Fruit fly (Drosophila melanogaster): ENCODE results near the gene Meics.

Meics gene

dm6 chr3L:13918774-13919173 is 45.7 kb downstream of the Meics start (continued):
- TF ChIP-seq eg (GFP tag; IDR thresholded peaks at IDR 0.05) (peak; percentile 16; the same call in 1 of the 3 replicates), Hr4 (GFP tag; optimal IDR thresholded peaks at IDR 0.05) (peak; percentile 34), CG15336 (GFP tag; IDR thresholded peaks at IDR 0.05) (no peak; the same call in 1 of the 2 replicates), net (GFP tag; optimal IDR thresholded peaks at IDR 0.05) (peak; percentile 13), fd85E (GFP tag; optimal IDR thresholded peaks at IDR 0.05) (no peak), vri (GFP tag; optimal IDR thresholded peaks at IDR 0.05) (no peak), pdm3 (GFP tag; optimal IDR thresholded peaks at IDR 0.05) (peak; percentile 31), Sox15 (GFP tag; optimal IDR thresholded peaks at IDR 0.05) (no peak), Eip78C (GFP tag) (peak; percentile 49), Hr39 (GFP tag; optimal IDR thresholded peaks at IDR 0.05) (peak; percentile 38), CG6808 (GFP tag; optimal IDR thresholded peaks at IDR 0.05) (peak; percentile 15), CG3032 (tag; optimal IDR thresholded peaks at IDR 0.05) (peak; percentile 28), CG31627 (GFP tag; optimal IDR thresholded peaks at IDR 0.05) (no peak), fkh (GFP tag; optimal IDR thresholded peaks at IDR 0.05) (no peak), lz (GFP tag; optimal IDR thresholded peaks at IDR 0.05) (peak; percentile 0), CG11294 (GFP tag; IDR thresholded peaks at IDR 0.05) (no peak), CG8119 (GFP tag; IDR thresholded peaks at IDR 0.05) (no peak), Ets96B (tag; optimal IDR thresholded peaks at IDR 0.05) (peak; percentile 33), Eip75B (GFP tag; optimal IDR thresholded peaks at IDR 0.05) (no peak), salr (GFP tag; optimal IDR thresholded peaks at IDR 0.05) (peak in 1 of 2 experiments; percentile 38), Blimp-1 (GFP tag; optimal IDR thresholded peaks at IDR 0.05) (no peak), acj6 (GFP tag; optimal IDR thresholded peaks at IDR 0.05) (peak; percentile 48), spab (GFP tag; optimal IDR thresholded peaks at IDR 0.05) (no peak), Ets21C (GFP tag; optimal IDR thresholded peaks at IDR 0.05) (no peak), CG9139 (GFP tag; optimal IDR thresholded peaks at IDR 0.05) (no peak), achi (GFP tag; optimal IDR thresholded peaks at IDR 0.05) (peak; percentile 47), CG32006 (GFP tag; optimal IDR thresholded peaks at IDR 0.05) (peak; percentile 41)

dm6 chr3L:13917589-13918198 is 46.8 kb downstream of the Meics start:
- peak; percentile 64 for TF ChIP-seq CG6276 (GFP tag; optimal IDR thresholded peaks at IDR 0.05)
- TF ChIP-seq CG15336 (GFP tag; IDR thresholded peaks at IDR 0.05) = peak; percentile 71
- TF ChIP-seq cyc (GFP tag; optimal IDR thresholded peaks at IDR 0.05) = no peak
- TF ChIP-seq spab (GFP tag; optimal IDR thresholded peaks at IDR 0.05) = peak; percentile 64
- peak; percentile 71 for TF ChIP-seq net (GFP tag; optimal IDR thresholded peaks at IDR 0.05)
- peak; percentile 64 for TF ChIP-seq Met (GFP tag; optimal IDR thresholded peaks at IDR 0.05)
- peak; percentile 97 for TF ChIP-seq Eip78C (GFP tag)
- TF ChIP-seq dac (GFP tag; optimal IDR thresholded peaks at IDR 0.05) = peak; percentile 56
- TF ChIP-seq CG6854 (GFP tag; optimal IDR thresholded peaks at IDR 0.05) = no peak
- TF ChIP-seq CG32006 (GFP tag; optimal IDR thresholded peaks at IDR 0.05) = peak; percentile 85
- TF ChIP-seq Eip75B (GFP tag; optimal IDR thresholded peaks at IDR 0.05) = peak; percentile 78
- no peak for TF ChIP-seq vri (GFP tag; optimal IDR thresholded peaks at IDR 0.05)
- peak; percentile 30 to 41 for TF ChIP-seq salr (GFP tag; optimal IDR thresholded peaks at IDR 0.05)
- peak; percentile 65 for TF ChIP-seq CG10631 (GFP tag; optimal IDR thresholded peaks at IDR 0.05)
- peak; percentile 69 for TF ChIP-seq CG10669 (GFP tag; optimal IDR thresholded peaks at IDR 0.05)
- peak; percentile 22 for TF ChIP-seq CG8632 (GFP tag; optimal IDR thresholded peaks at IDR 0.05)
- TF ChIP-seq CG11762 (GFP tag; optimal IDR thresholded peaks at IDR 0.05; ENCODE audit: insufficient read depth) = peak; percentile 38
- peak; percentile 71 for TF ChIP-seq Gug (GFP tag; IDR thresholded peaks at IDR 0.05)
- peak; percentile 63 for TF ChIP-seq CG4318 (GFP tag; optimal IDR thresholded peaks at IDR 0.05)
- peak; percentile 75 for TF ChIP-seq OdsH (GFP tag; optimal IDR thresholded peaks at IDR 0.05)
- peak; percentile 17 for TF ChIP-seq CG11902 (GFP tag; optimal IDR thresholded peaks at IDR 0.05)
- peak; percentile 84 for TF ChIP-seq Hr4 (GFP tag; optimal IDR thresholded peaks at IDR 0.05)
- peak; percentile 52 for TF ChIP-seq esn (GFP tag; optimal IDR thresholded peaks at IDR 0.05)
- TF ChIP-seq fd85E (GFP tag; optimal IDR thresholded peaks at IDR 0.05) = no peak
- TF ChIP-seq CG31627 (GFP tag; optimal IDR thresholded peaks at IDR 0.05) = peak; percentile 18
- TF ChIP-seq acj6 (GFP tag; optimal IDR thresholded peaks at IDR 0.05) = peak; percentile 58
- TF ChIP-seq Ets96B (tag; optimal IDR thresholded peaks at IDR 0.05) = no peak
- TF ChIP-seq CG6808 (GFP tag; optimal IDR thresholded peaks at IDR 0.05) = peak; percentile 60
- TF ChIP-seq CG8119 (GFP tag; IDR thresholded peaks at IDR 0.05) = peak; percentile 74
- TF ChIP-seq Sox102F (GFP tag; optimal IDR thresholded peaks at IDR 0.05) = peak; percentile 18
- peak; percentile 30 for TF ChIP-seq CG7368 (GFP tag; optimal IDR thresholded peaks at IDR 0.05)
- TF ChIP-seq CG1621 (tag; optimal IDR thresholded peaks at IDR 0.05) = peak; percentile 57
- TF ChIP-seq Blimp-1 (GFP tag; optimal IDR thresholded peaks at IDR 0.05) = no peak
- TF ChIP-seq CG6163 (GFP tag; IDR thresholded peaks at IDR 0.05) = 0 out of 3 replicates have a peak, but pooled peaks have one; percentile 38
- peak; percentile 53 for TF ChIP-seq achi (GFP tag; optimal IDR thresholded peaks at IDR 0.05)
- TF ChIP-seq lz (GFP tag; optimal IDR thresholded peaks at IDR 0.05) = peak; percentile 44
- TF ChIP-seq Smox (GFP tag; optimal IDR thresholded peaks at IDR 0.05) = no peak
- TF ChIP-seq pdm3 (GFP tag; optimal IDR thresholded peaks at IDR 0.05) = peak; percentile 70
- peak; percentile 44; the same call in 2 of the 3 replicates for TF ChIP-seq eg (GFP tag; IDR thresholded peaks at IDR 0.05)
- no peak for TF ChIP-seq fkh (GFP tag; optimal IDR thresholded peaks at IDR 0.05)
